Worm (Caenorhabditis elegans): ENCODE results near the gene golg-2.

golg-2 gene

DNA sequence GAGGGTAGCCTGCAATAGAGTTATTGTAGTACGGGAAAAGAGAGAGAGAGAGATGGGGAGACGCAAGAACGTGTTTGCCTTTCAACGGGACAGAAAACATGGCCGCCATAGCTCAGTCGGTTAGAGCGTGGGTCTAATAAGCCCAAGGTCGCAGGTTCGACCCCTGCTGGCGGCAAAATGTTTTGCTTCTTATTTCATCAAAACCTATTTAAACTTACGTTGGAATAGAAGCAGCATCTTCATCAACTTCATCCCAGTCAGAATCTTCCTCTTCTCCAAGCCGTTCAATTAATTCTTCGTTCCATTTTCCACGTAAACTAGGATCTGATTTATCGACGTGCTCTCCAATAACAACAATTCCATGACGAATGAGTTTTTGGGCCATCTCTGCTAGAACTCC is 7.2 kb downstream of the golg-2 start (continued):
- TF ChIP-seq ceh-16 (tag; optimal IDR thresholded peaks at IDR 0.05) (peak; percentile 13), gmeb-1 (tag; optimal IDR thresholded peaks at IDR 0.05) (peak; percentile 54), fos-1 (tag; optimal IDR thresholded peaks at IDR 0.05) (peak; percentile 59)

ce11 chrII:5031612-5032011 is 8.3 kb downstream of the golg-2 start, which contains the start of gene wdr-83:
Gene wdr-83 (minus strand): TSS chrII:5031712.
- TF ChIP-seq F13H6.1 (tag; optimal IDR thresholded peaks at IDR 0.05) (no peak), sem-4 (tag; optimal IDR thresholded peaks at IDR 0.05) (no peak), nhr-12 (tag; optimal IDR thresholded peaks at IDR 0.05) (no peak), sma-3 (GFP tag; optimal IDR thresholded peaks at IDR 0.05) (no peak), ceh-16 (tag; optimal IDR thresholded peaks at IDR 0.05) (no peak)

DNA sequence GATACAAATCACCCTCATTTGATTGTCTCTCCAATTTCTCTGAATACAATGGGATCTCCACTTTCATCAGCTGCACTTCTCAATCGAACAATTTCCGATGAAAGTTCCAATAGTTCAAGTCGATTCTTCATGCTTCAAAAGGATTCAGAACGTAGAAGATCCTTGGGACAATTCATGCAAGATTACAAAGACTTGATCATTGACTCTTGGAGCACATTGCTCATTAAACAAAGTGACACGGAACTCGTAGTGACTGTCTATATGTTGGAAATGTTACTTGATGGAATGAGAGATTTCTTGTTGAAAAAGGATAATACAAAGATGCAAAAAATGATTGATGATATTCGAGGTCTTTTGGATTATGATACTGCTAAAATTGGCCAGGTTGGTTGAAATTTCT is 11.9 kb downstream of the golg-2 start:
- TF ChIP-seq nhr-12 (tag; optimal IDR thresholded peaks at IDR 0.05) (no peak), crh-2 (tag; optimal IDR thresholded peaks at IDR 0.05) (no peak), nhr-21 (tag; optimal IDR thresholded peaks at IDR 0.05) (no peak), nhr-23 (tag; optimal IDR thresholded peaks at IDR 0.05) (no peak), egl-27 (tag; optimal IDR thresholded peaks at IDR 0.05) (no peak), mbf-1 (tag; optimal IDR thresholded peaks at IDR 0.05) (no peak), unc-55 (GFP tag; optimal IDR thresholded peaks at IDR 0.05) (no peak), C34F6.9 (tag; optimal IDR thresholded peaks at IDR 0.05) (no peak), gmeb-1 (tag; optimal IDR thresholded peaks at IDR 0.05) (no peak), Y55F3AM.14 (GFP tag; optimal IDR thresholded peaks at IDR 0.05) (no peak), fos-1 (tag; optimal IDR thresholded peaks at IDR 0.05) (no peak), ztf-1 (GFP tag; conservative IDR thresholded peaks at IDR 0.05) (no peak), mab-5 (tag; optimal IDR thresholded peaks at IDR 0.05) (no peak), peb-1 (tag; optimal IDR thresholded peaks at IDR 0.05) (no peak), sma-3 (GFP tag; optimal IDR thresholded peaks at IDR 0.05) (no peak), elt-3 (tag; optimal IDR thresholded peaks at IDR 0.05) (no peak), alr-1 (tag; optimal IDR thresholded peaks at IDR 0.05) (no peak)

- TF ChIP-seq sma-9 (GFP tag; optimal IDR thresholded peaks at IDR 0.05) (peak; percentile 35), sma-9 (tag; optimal IDR thresholded peaks at IDR 0.05) (no peak), nhr-129 (tag; optimal IDR thresholded peaks at IDR 0.05) (no peak), F13H6.1 (tag; optimal IDR thresholded peaks at IDR 0.05) (no peak), fos-1 (tag; optimal IDR thresholded peaks at IDR 0.05) (peak; percentile 61), gmeb-1 (tag; optimal IDR thresholded peaks at IDR 0.05) (no peak), ceh-82 (tag; optimal IDR thresholded peaks at IDR 0.05) (no peak), nhr-237 (tag; optimal IDR thresholded peaks at IDR 0.05) (no peak), nhr-12 (tag; optimal IDR thresholded peaks at IDR 0.05) (no peak), unc-39 (tag; optimal IDR thresholded peaks at IDR 0.05) (no peak), zag-1 (tag; optimal IDR thresholded peaks at IDR 0.05) (no peak), Y55F3AM.14 (GFP tag; optimal IDR thresholded peaks at IDR 0.05) (no peak), nhr-25 (tag; optimal IDR thresholded peaks at IDR 0.05) (no peak), ceh-16 (tag; optimal IDR thresholded peaks at IDR 0.05) (no peak), unc-62 (GFP tag; optimal IDR thresholded peaks at IDR 0.05) (no peak), lin-39 (tag; optimal IDR thresholded peaks at IDR 0.05) (no peak), nhr-10 (tag; optimal IDR thresholded peaks at IDR 0.05) (no peak)
Measured at ce11 chrII:5022381-5022855, 17.5 kb downstream of the golg-2 start, which contains the start of the genes nsy-1 and F59A6.13. Gene nsy-1 (plus strand): TSS chrII:5022757. Gene F59A6.13 (plus strand): TSS chrII:5022805.

DNA sequence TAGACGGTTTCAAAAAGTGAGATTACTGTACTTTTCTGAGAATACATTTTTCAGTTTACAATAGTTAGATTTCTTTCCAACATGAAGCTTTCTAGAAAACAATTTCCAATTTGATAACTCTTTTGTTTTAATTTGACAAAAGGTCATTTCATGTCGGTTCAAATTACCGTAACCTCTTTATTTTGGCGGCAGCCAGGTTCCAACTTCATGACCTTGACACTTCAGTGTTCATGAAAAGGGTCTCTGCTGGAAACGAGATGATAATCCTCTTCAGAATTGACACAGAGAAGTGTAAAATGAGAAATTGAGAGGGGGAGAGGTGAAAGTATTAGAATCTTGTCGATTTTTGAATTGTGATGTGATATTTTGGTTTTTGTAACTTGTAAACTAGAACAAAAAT is 18.4 kb downstream of the golg-2 start:
- peak; percentile 60 for TF ChIP-seq nhr-25 (tag; optimal IDR thresholded peaks at IDR 0.05)
- peak; percentile 39 for TF ChIP-seq blmp-1 (tag; optimal IDR thresholded peaks at IDR 0.05; ENCODE audit: insufficient read depth)
- no peak for TF ChIP-seq ztf-11 (tag; optimal IDR thresholded peaks at IDR 0.05)

ce11 chrII:5020513-5021081 is 19.3 kb downstream of the golg-2 start:
- TF ChIP-seq fos-1 (tag; optimal IDR thresholded peaks at IDR 0.05) = peak; percentile 47
- TF ChIP-seq C34F6.9 (tag; optimal IDR thresholded peaks at IDR 0.05) = peak; percentile 33
- no peak for TF ChIP-seq nhr-237 (tag; optimal IDR thresholded peaks at IDR 0.05)
- peak; percentile 65 for TF ChIP-seq nhr-129 (tag; optimal IDR thresholded peaks at IDR 0.05)

Data from whole organism, L2 larva.